Fruit fly (Drosophila melanogaster) whole organism, wandering third instar larva: ENCODE measurements around the gene CG31345.
A peak's percentile ranks its signal among the peaks of the same experiment; 100 is the strongest.

Experiments used
- CG32264 ChIP-seq: fragments of 200-800 bp; sonication (Bioruptor generic); optimal IDR thresholded peaks from 2 replicates; lab custom pipeline; 2016; ENCODE audit warnings: missing biosample characterization, missing genetic modification characterization
- CG9705 ChIP-seq: fragments of 200-800 bp; sonication (Bioruptor generic); optimal IDR thresholded peaks from 2 replicates; lab custom pipeline; 2018; ENCODE audit warnings: missing biosample characterization, mild to moderate bottlenecking, missing genetic modification characterization
- Dfd ChIP-seq: fragments of >200 bp; optimal IDR thresholded peaks from 2 replicates; lab custom pipeline; 2017; ENCODE audit warnings: missing biosample characterization, missing genetic modification characterization
- Dif ChIP-seq: fragments of 200-275, 200-300 bp; sonication (Bioruptor generic); optimal IDR thresholded peaks from 2 replicates; lab custom pipeline; 2018; ENCODE audit warnings: missing biosample characterization, missing genetic modification characterization; ENCODE audit not compliant: partially characterized antibody
- GATAd ChIP-seq: sonication (Bioruptor generic); optimal IDR thresholded peaks from 2 replicates; lab custom pipeline; 2016; ENCODE audit warnings: missing biosample characterization, missing genetic modification characterization
- HLH106 ChIP-seq: fragments of 200-800 bp; optimal IDR thresholded peaks from 3 replicates; lab custom pipeline; 2019; ENCODE audit warnings: missing biosample characterization, mild to moderate bottlenecking, missing genetic modification characterization, moderate library complexity
- Hnf4 ChIP-seq: fragments of 200-800 bp; sonication (Bioruptor generic); optimal IDR thresholded peaks from 2 replicates; lab custom pipeline; 2016; ENCODE audit warnings: missing biosample characterization, mild to moderate bottlenecking, missing genetic modification characterization
- Hr83 ChIP-seq: fragments of 200-300 bp; sonication (Bioruptor generic); optimal IDR thresholded peaks from 2 replicates; lab custom pipeline; 2016; ENCODE audit warnings: missing biosample characterization, mild to moderate bottlenecking, missing genetic modification characterization, moderate library complexity; ENCODE audit not compliant: poor library complexity, severe bottlenecking
- Jra ChIP-seq: sonication (Bioruptor generic); optimal IDR thresholded peaks from 2 replicates; lab custom pipeline; 2016; ENCODE audit warnings: missing biosample characterization, missing genetic modification characterization
- Myc ChIP-seq: fragments of >200 bp; optimal IDR thresholded peaks from 2 replicates; lab custom pipeline; 2017
- N ChIP-seq: fragments of >200 bp; optimal IDR thresholded peaks from 2 replicates; lab custom pipeline; 2018; ENCODE audit warnings: missing biosample characterization, missing external identifiers, missing genetic modification characterization
- OdsH ChIP-seq: fragments of 200-800 bp; sonication (Bioruptor generic); optimal IDR thresholded peaks from 2 replicates; lab custom pipeline; 2016; ENCODE audit warnings: missing biosample characterization, mild to moderate bottlenecking, missing genetic modification characterization
- Rel ChIP-seq, 2 experiments: fragments of 200-800 bp; sonication (Bioruptor generic) in 1 of 2; optimal IDR thresholded peaks; 2 replicates in 1 of 2; 3 replicates in 1 of 2; lab custom pipeline; 2016 to 2019; ENCODE audit warnings: mild to moderate bottlenecking in 2 of 2, missing biosample characterization in 2 of 2, missing genetic modification characterization in 2 of 2, moderate library complexity in 1 of 2
- brk ChIP-seq: fragments of 200-800 bp; sonication (Bioruptor generic); optimal IDR thresholded peaks from 2 replicates; lab custom pipeline; 2016; ENCODE audit warnings: missing biosample characterization, mild to moderate bottlenecking, missing genetic modification characterization
- dl ChIP-seq, 2 experiments: fragments of 175-275, 200-275 bp in 1 of 2; fragments of 200-275 bp in 1 of 2; sonication (Bioruptor generic); optimal IDR thresholded peaks; lab custom pipeline; 2018; ENCODE audit warnings: mild to moderate bottlenecking in 2 of 2, missing biosample characterization in 2 of 2, missing genetic modification characterization in 2 of 2, moderate library complexity in 2 of 2; ENCODE audit not compliant: partially characterized antibody in 2 of 2, insufficient read depth in 1 of 2
- dmrt93B ChIP-seq: fragments of 200-800 bp; sonication (Bioruptor generic); optimal IDR thresholded peaks from 2 replicates; lab custom pipeline; 2018; ENCODE audit warnings: missing biosample characterization, mild to moderate bottlenecking, missing genetic modification characterization
- dsf ChIP-seq: sonication (Bioruptor generic); optimal IDR thresholded peaks from 2 replicates; lab custom pipeline; 2016; ENCODE audit warnings: missing biosample characterization, missing genetic modification characterization, borderline replicate concordance
- ey ChIP-seq: fragments of 200-800 bp; sonication (Bioruptor generic); optimal IDR thresholded peaks from 2 replicates; lab custom pipeline; 2016; ENCODE audit warnings: missing biosample characterization, missing genetic modification characterization
- foxo ChIP-seq, 2 experiments: fragments of 200-800 bp; sonication (Bioruptor generic); optimal IDR thresholded peaks; 2 replicates in 1 of 2; 3 replicates in 1 of 2; lab custom pipeline; 2016 to 2017; ENCODE audit warnings: missing biosample characterization in 2 of 2, missing genetic modification characterization in 2 of 2
- fru ChIP-seq: fragments of 200-800 bp; sonication (Bioruptor generic); optimal IDR thresholded peaks from 3 replicates; lab custom pipeline; 2016; ENCODE audit warnings: missing biosample characterization, mild to moderate bottlenecking, missing genetic modification characterization
- h ChIP-seq: fragments of 200-800 bp; sonication (Bioruptor generic); optimal IDR thresholded peaks from 3 replicates; lab custom pipeline; 2016; ENCODE audit warnings: missing biosample characterization, mild to moderate bottlenecking, missing genetic modification characterization
- lola ChIP-seq: fragments of >200 bp; optimal IDR thresholded peaks from 2 replicates; lab custom pipeline; 2017; ENCODE audit warnings: missing biosample characterization, missing genetic modification characterization
- pan ChIP-seq: fragments of >200 bp; optimal IDR thresholded peaks from 2 replicates; lab custom pipeline; 2017
- rgr ChIP-seq: fragments of 200-800 bp; sonication (Bioruptor generic); optimal IDR thresholded peaks from 3 replicates; lab custom pipeline; 2016; ENCODE audit warnings: missing biosample characterization, mild to moderate bottlenecking, missing genetic modification characterization
- sage ChIP-seq: fragments of 200-800 bp; sonication (Bioruptor generic); optimal IDR thresholded peaks from 2 replicates; lab custom pipeline; 2016; ENCODE audit warnings: missing biosample characterization, mild to moderate bottlenecking, missing genetic modification characterization
- sv ChIP-seq: fragments of 200-800 bp; sonication (Bioruptor generic); optimal IDR thresholded peaks from 3 replicates; lab custom pipeline; 2016; ENCODE audit warnings: missing biosample characterization, missing genetic modification characterization
- woc ChIP-seq: sonication (Bioruptor generic); optimal IDR thresholded peaks from 2 replicates; lab custom pipeline; 2016; ENCODE audit warnings: missing biosample characterization, mild to moderate bottlenecking, missing genetic modification characterization

CG31345 gene

dm6 chr3R:12816979-12817594, at the start of gene CG31345:
TSS of gene CG31345 (minus strand) at chr3R:12817029.
- TF ChIP-seq pan (lab: Kevin White, UChicago) (no peak), OdsH (GFP tag; lab: Kevin White, UChicago) (no peak), Jra (GFP tag; lab: Kevin White, UChicago) (no peak), Myc (lab: Kevin White, UChicago) (no peak), Hr83 (GFP tag; lab: Kevin White, UChicago) (no peak), ey (no peak)
- TF ChIP-seq, all 38 proteins: peak for 0

- TF ChIP-seq woc (GFP tag; lab: Kevin White, UChicago) (no peak), h (GFP tag; lab: Kevin White, UChicago) (no peak), CG32264 (GFP tag; lab: Kevin White, UChicago) (no peak), foxo (GFP tag; optimal IDR thresholded peaks at IDR 0.05; lab: Kevin White, UChicago) (no peak)
Observed at dm6 chr3R:12859146-12859545, 42.3 kb upstream of the CG31345 start, which contains the start of gene CG10126. TSS of gene CG10126 (minus strand) at chr3R:12859246.

- TF ChIP-seq sv (GFP tag; lab: Kevin White, UChicago) (no peak), GATAd (GFP tag; lab: Kevin White, UChicago) (no peak), ey (no peak), fru (GFP tag; lab: Kevin White, UChicago) (no peak), foxo (GFP tag; optimal IDR thresholded peaks at IDR 0.05; lab: Kevin White, UChicago) (no peak), h (GFP tag; lab: Kevin White, UChicago) (no peak), dsf (GFP tag; lab: Kevin White, UChicago) (no peak), HLH106 (tag; lab: Kevin White, UChicago) (no peak), sage (GFP tag; lab: Kevin White, UChicago) (no peak), Hnf4 (GFP tag; lab: Kevin White, UChicago) (no peak)
Observed at dm6 chr3R:12858079-12858478, 41.2 kb upstream of the CG31345 start.

- TF ChIP-seq Hr83 (GFP tag; lab: Kevin White, UChicago): no peak
- no peak for TF ChIP-seq Rel (GFP tag; optimal IDR thresholded peaks at IDR 0.05; lab: Kevin White, UChicago)
- peak; percentile 45 for TF ChIP-seq Rel (tag; optimal IDR thresholded peaks at IDR 0.05; lab: Kevin White, UChicago)
Observed at dm6 chr3R:12857527-12857926, 40.7 kb upstream of the CG31345 start.

- no peak for TF ChIP-seq sage (GFP tag; lab: Kevin White, UChicago)
- TF ChIP-seq dl (GFP tag; optimal IDR thresholded peaks at IDR 0.05; lab: Kevin White, UChicago; ENCODE audit: insufficient read depth in 1 of 2, partially characterized antibody in 2 of 2): no peak
- no peak for TF ChIP-seq rgr (GFP tag; lab: Kevin White, UChicago)
- TF ChIP-seq Jra (GFP tag; lab: Kevin White, UChicago): no peak
- no peak for TF ChIP-seq ey
- no peak for TF ChIP-seq woc (GFP tag; lab: Kevin White, UChicago)
- no peak for TF ChIP-seq Myc (lab: Kevin White, UChicago)
- no peak for TF ChIP-seq brk
- TF ChIP-seq fru (GFP tag; lab: Kevin White, UChicago): no peak
- TF ChIP-seq dmrt93B (GFP tag; lab: Kevin White, UChicago): no peak
- no peak for TF ChIP-seq Dfd (GFP tag; lab: Kevin White, UChicago)
- no peak for TF ChIP-seq lola (GFP tag; lab: Kevin White, UChicago)
Observed at dm6 chr3R:12848313-12848712, 31.5 kb upstream of the CG31345 start, which contains the start of gene beat-Va. TSS of gene beat-Va (minus strand) at chr3R:12848419.

dm6 chr3R:12827837-12828236, 11.0 kb upstream of the CG31345 start:
- TF ChIP-seq OdsH (GFP tag; lab: Kevin White, UChicago) (no peak), GATAd (GFP tag; lab: Kevin White, UChicago) (no peak), woc (GFP tag; lab: Kevin White, UChicago) (no peak), CG32264 (GFP tag; lab: Kevin White, UChicago) (no peak)

dm6 chr3R:12803288-12803687, 13.5 kb downstream of the CG31345 start:
- no peak for TF ChIP-seq Dif (GFP tag; lab: Kevin White, UChicago)
- no peak for TF ChIP-seq N (GFP tag; lab: Kevin White, UChicago)
- no peak for TF ChIP-seq pan (lab: Kevin White, UChicago)
- TF ChIP-seq CG9705: no peak
- no peak for TF ChIP-seq OdsH (GFP tag; lab: Kevin White, UChicago)
- TF ChIP-seq dl (GFP tag; optimal IDR thresholded peaks at IDR 0.05; lab: Kevin White, UChicago; ENCODE audit: insufficient read depth in 1 of 2, partially characterized antibody in 2 of 2): no peak
